Worm (Caenorhabditis elegans) whole organism, L3 larva: Measurements from ENCODE around the gene lys-1.

ENCODE experiments used
- R02D3.7 ChIP-seq: fragments of 150-350 bp; optimal IDR thresholded peaks from 2 replicates; lab custom pipeline; 2014; ENCODE audit warnings: missing biosample characterization, missing genetic modification characterization
- ZK546.5 ChIP-seq: sonication (generic microtip); optimal IDR thresholded peaks from 2 replicates; lab custom pipeline; 2017; ENCODE audit warnings: missing biosample characterization, missing genetic modification characterization
- aly-2 ChIP-seq: fragments of 150-350 bp; optimal IDR thresholded peaks from 2 replicates; lab custom pipeline; 2014; ENCODE audit warnings: missing biosample characterization, missing genetic modification characterization
- ceh-16 ChIP-seq: sonication (generic microtip); optimal IDR thresholded peaks from 2 replicates; lab custom pipeline; 2017; ENCODE audit warnings: missing biosample characterization, missing genetic modification characterization
- ceh-28 ChIP-seq: fragments of 150-350 bp; optimal IDR thresholded peaks from 2 replicates; lab custom pipeline; 2014; ENCODE audit warnings: missing biosample characterization, missing genetic modification reagents, missing genetic modification characterization
- ceh-82 ChIP-seq: fragments of 150-350 bp; optimal IDR thresholded peaks from 2 replicates; lab custom pipeline; 2014; ENCODE audit warnings: missing biosample characterization, missing genetic modification characterization
- ceh-9 ChIP-seq: sonication (generic microtip); optimal IDR thresholded peaks from 2 replicates; lab custom pipeline; 2018; ENCODE audit warnings: missing biosample characterization, missing genetic modification characterization
- daf-12 ChIP-seq: fragments of 150-350 bp; optimal IDR thresholded peaks from 2 replicates; lab custom pipeline; 2014; ENCODE audit warnings: missing biosample characterization, missing genetic modification reagents, missing genetic modification characterization
- egl-27 ChIP-seq: sonication (generic microtip); optimal IDR thresholded peaks from 4 replicates; lab custom pipeline; 2017; ENCODE audit warnings: missing biosample characterization, missing genetic modification reagents, missing genetic modification characterization
- egl-5 ChIP-seq: fragments of 150-350 bp; optimal IDR thresholded peaks from 2 replicates; lab custom pipeline; 2017; ENCODE audit warnings: missing biosample characterization, missing genetic modification reagents, missing genetic modification characterization, inconsistent platforms
- elt-1 ChIP-seq: fragments of 150-350 bp; optimal IDR thresholded peaks from 2 replicates; lab custom pipeline; 2014; ENCODE audit warnings: missing biosample characterization, missing genetic modification characterization
- elt-2 ChIP-seq: sonication (generic microtip); optimal IDR thresholded peaks from 2 replicates; lab custom pipeline; 2016; ENCODE audit warnings: missing genetic modification reagents, mild to moderate bottlenecking, missing genetic modification characterization, missing compliant biosample characterization
- elt-3 ChIP-seq, 3 experiments: fragments of 150-350 bp in 1 of 3; sonication (generic microtip) in 2 of 3; optimal IDR thresholded peaks; 2 replicates in 2 of 3; 4 replicates in 1 of 3; lab custom pipeline; 2014 to 2017; ENCODE audit warnings: missing biosample characterization in 3 of 3, missing genetic modification characterization in 3 of 3
- eor-1 ChIP-seq, 2 experiments: fragments of 150-350 bp; optimal IDR thresholded peaks; 2 replicates each; lab custom pipeline; 2014 to 2018; ENCODE audit warnings: missing biosample characterization in 2 of 2, missing genetic modification characterization in 2 of 2
- fkh-10 ChIP-seq: sonication (generic microtip); optimal IDR thresholded peaks from 2 replicates; lab custom pipeline; 2017; ENCODE audit warnings: missing biosample characterization, missing genetic modification reagents, missing genetic modification characterization
- fkh-2 ChIP-seq: fragments of 150-350 bp; optimal IDR thresholded peaks from 2 replicates; lab custom pipeline; 2014; ENCODE audit warnings: missing biosample characterization, missing genetic modification reagents, missing genetic modification characterization
- fos-1 ChIP-seq: fragments of 150-350 bp; optimal IDR thresholded peaks from 2 replicates; lab custom pipeline; 2014; ENCODE audit warnings: missing biosample characterization, missing genetic modification characterization
- hmg-11 ChIP-seq: sonication (generic microtip); optimal IDR thresholded peaks from 2 replicates; lab custom pipeline; 2016; ENCODE audit warnings: missing genetic modification characterization, missing compliant biosample characterization
- jun-1 ChIP-seq: fragments of 150-350 bp; optimal IDR thresholded peaks from 2 replicates; lab custom pipeline; 2014; ENCODE audit warnings: missing biosample characterization, missing genetic modification reagents, missing genetic modification characterization
- lin-15B ChIP-seq: fragments of 150-350 bp; optimal IDR thresholded peaks from 2 replicates; lab custom pipeline; 2014; ENCODE audit warnings: missing biosample characterization, missing genetic modification characterization
- lin-39 ChIP-seq: fragments of 150-350 bp; optimal IDR thresholded peaks from 2 replicates; lab custom pipeline; 2018; ENCODE audit warnings: missing biosample characterization, missing genetic modification reagents, missing genetic modification characterization
- lsy-12 ChIP-seq: sonication (generic microtip); optimal IDR thresholded peaks from 2 replicates; lab custom pipeline; 2016; ENCODE audit warnings: mild to moderate bottlenecking, missing genetic modification characterization, missing compliant biosample characterization
- mdl-1 ChIP-seq: fragments of 150-350 bp; optimal IDR thresholded peaks from 2 replicates; lab custom pipeline; 2014; ENCODE audit warnings: missing biosample characterization, missing genetic modification characterization
- nfya-1 ChIP-seq: sonication (generic microtip); optimal IDR thresholded peaks from 2 replicates; lab custom pipeline; 2017; ENCODE audit warnings: missing genetic modification characterization, mild to moderate bottlenecking, missing compliant biosample characterization, antibody characterized with exemption, moderate library complexity; ENCODE audit not compliant: insufficient read depth
- nhr-11 ChIP-seq: fragments of 150-350 bp; optimal IDR thresholded peaks from 2 replicates; lab custom pipeline; 2014; ENCODE audit warnings: missing biosample characterization, missing genetic modification characterization
- nhr-12 ChIP-seq: fragments of 150-350 bp; optimal IDR thresholded peaks from 2 replicates; lab custom pipeline; 2014; ENCODE audit warnings: missing biosample characterization, missing genetic modification characterization
- nhr-28 ChIP-seq: fragments of 150-350 bp; optimal IDR thresholded peaks from 2 replicates; lab custom pipeline; 2014; ENCODE audit warnings: missing biosample characterization, missing genetic modification characterization
- nhr-43 ChIP-seq: sonication (generic microtip); optimal IDR thresholded peaks from 2 replicates; lab custom pipeline; 2016; ENCODE audit warnings: mild to moderate bottlenecking, missing genetic modification characterization, missing compliant biosample characterization; ENCODE audit not compliant: poor library complexity, severe bottlenecking
- nhr-67 ChIP-seq: fragments of 150-350 bp; optimal IDR thresholded peaks from 2 replicates; lab custom pipeline; 2014; ENCODE audit warnings: missing biosample characterization, missing genetic modification characterization
- nhr-76 ChIP-seq: fragments of 150-350 bp; sonication (generic microtip); optimal IDR thresholded peaks from 5 replicates; lab custom pipeline; 2014; ENCODE audit warnings: missing biosample characterization, missing genetic modification characterization
- nhr-77 ChIP-seq: fragments of 150-350 bp; optimal IDR thresholded peaks from 2 replicates; lab custom pipeline; 2014; ENCODE audit warnings: missing biosample characterization, missing genetic modification characterization
- pha-4 ChIP-seq: fragments of 150-350 bp; optimal IDR thresholded peaks from 2 replicates; lab custom pipeline; 2014; ENCODE audit warnings: missing biosample characterization, missing genetic modification reagents, missing genetic modification characterization
- pqm-1 ChIP-seq: fragments of 150-350 bp; optimal IDR thresholded peaks from 2 replicates; lab custom pipeline; 2017; ENCODE audit warnings: missing biosample characterization, missing genetic modification characterization, inconsistent platforms
- skn-1 ChIP-seq: fragments of 150-350 bp; optimal IDR thresholded peaks from 2 replicates; lab custom pipeline; 2014; ENCODE audit warnings: missing biosample characterization, missing genetic modification characterization
- snpc-4 ChIP-seq: fragments of 150-350 bp; optimal IDR thresholded peaks from 2 replicates; lab custom pipeline; 2014; ENCODE audit warnings: missing biosample characterization, missing genetic modification characterization
- tbx-2 ChIP-seq: sonication (generic microtip); optimal IDR thresholded peaks from 2 replicates; lab custom pipeline; 2016; ENCODE audit warnings: mild to moderate bottlenecking, missing genetic modification characterization, missing compliant biosample characterization
- unc-39 ChIP-seq: sonication (generic microtip); optimal IDR thresholded peaks from 4 replicates; lab custom pipeline; 2017; ENCODE audit warnings: missing biosample characterization, missing genetic modification characterization
- unc-62 ChIP-seq: fragments of 150-350 bp; sonication (generic microtip); optimal IDR thresholded peaks from 4 replicates; lab custom pipeline; 2014; ENCODE audit warnings: missing biosample characterization, missing genetic modification reagents, missing genetic modification characterization
- zag-1 ChIP-seq: fragments of 150-350 bp; optimal IDR thresholded peaks from 2 replicates; lab custom pipeline; 2014; ENCODE audit warnings: missing biosample characterization, missing genetic modification characterization
- ztf-4 ChIP-seq: fragments of 150-350 bp; optimal IDR thresholded peaks from 2 replicates; lab custom pipeline; 2014; ENCODE audit warnings: missing biosample characterization, missing genetic modification characterization

Gene lys-1

ce11 chrV:10244018-10244720 is 33.5 kb upstream of the lys-1 start:
- peak; percentile 68 for TF ChIP-seq elt-2
- peak; percentile 2 for TF ChIP-seq pqm-1 (tag; lab: Kevin White, UChicago)
- no peak for TF ChIP-seq ztf-4 (tag; lab: Kevin White, UChicago)
- TF ChIP-seq lsy-12 (tag; lab: Kevin White, UChicago): no peak
- no peak for TF ChIP-seq nhr-11 (tag; lab: Kevin White, UChicago)
- TF ChIP-seq mdl-1 (tag; lab: Kevin White, UChicago): no peak

ce11 chrV:10245615-10246014 is 32.1 kb upstream of the lys-1 start:
- TF ChIP-seq pqm-1 (tag; lab: Kevin White, UChicago): peak; percentile 30
- no peak for TF ChIP-seq lin-39
- TF ChIP-seq elt-2: peak; percentile 38
- TF ChIP-seq pha-4 (tag; lab: Kevin White, UChicago): peak; percentile 90
- no peak for TF ChIP-seq fkh-10 (GFP tag; lab: Kevin White, UChicago)
- TF ChIP-seq, all 47 proteins: peak for 3

ce11 chrV:10246443-10246885 is 31.2 kb upstream of the lys-1 start:
- TF ChIP-seq elt-3 (tag; optimal IDR thresholded peaks at IDR 0.05; lab: Kevin White, UChicago) (no peak), nfya-1 (peak; percentile 66), ceh-16 (tag; lab: Kevin White, UChicago) (no peak), nhr-76 (tag; lab: Kevin White, UChicago) (no peak), zag-1 (tag; lab: Kevin White, UChicago) (no peak), R02D3.7 (tag; lab: Kevin White, UChicago) (no peak), ceh-28 (no peak), egl-5 (tag; lab: Kevin White, UChicago) (peak; percentile 62), mdl-1 (tag; lab: Kevin White, UChicago) (peak; percentile 89), fkh-10 (GFP tag; lab: Kevin White, UChicago) (peak; percentile 57), daf-12 (tag; lab: Kevin White, UChicago) (no peak), unc-62 (GFP tag; lab: Kevin White, UChicago) (no peak), lsy-12 (tag; lab: Kevin White, UChicago) (no peak), tbx-2 (tag; lab: Kevin White, UChicago) (no peak), lin-39 (peak; percentile 94), elt-1 (tag; lab: Kevin White, UChicago) (no peak), nhr-28 (tag; lab: Kevin White, UChicago) (no peak), nhr-12 (tag; lab: Kevin White, UChicago) (no peak), aly-2 (tag; lab: Kevin White, UChicago) (no peak), unc-39 (tag; lab: Kevin White, UChicago) (no peak), snpc-4 (peak; percentile 18), fos-1 (tag; lab: Kevin White, UChicago) (no peak), nhr-77 (tag; lab: Kevin White, UChicago) (no peak), ZK546.5 (no peak), eor-1 (tag; optimal IDR thresholded peaks at IDR 0.05; lab: Kevin White, UChicago) (no peak), ceh-82 (tag; lab: Kevin White, UChicago) (no peak), hmg-11 (no peak), jun-1 (no peak), ceh-9 (tag; lab: Kevin White, UChicago) (no peak), skn-1 (tag; lab: Kevin White, UChicago) (no peak), egl-27 (no peak), lin-15B (tag; lab: Kevin White, UChicago) (peak; percentile 34), pha-4 (tag; lab: Kevin White, UChicago) (peak; percentile 79)

- peak; percentile 38 for TF ChIP-seq hmg-11
- peak; percentile 19 for TF ChIP-seq elt-2
- TF ChIP-seq lsy-12 (tag; lab: Kevin White, UChicago): no peak
- no peak for TF ChIP-seq tbx-2 (tag; lab: Kevin White, UChicago)
- TF ChIP-seq egl-27: no peak
- no peak for TF ChIP-seq nhr-76 (tag; lab: Kevin White, UChicago)
- peak; percentile 67 for TF ChIP-seq pha-4 (tag; lab: Kevin White, UChicago)
- TF ChIP-seq fkh-10 (GFP tag; lab: Kevin White, UChicago): no peak
- peak; percentile 13 for TF ChIP-seq lin-39
- TF ChIP-seq eor-1 (tag; optimal IDR thresholded peaks at IDR 0.05; lab: Kevin White, UChicago): no peak
- no peak for TF ChIP-seq nhr-11 (tag; lab: Kevin White, UChicago)
- TF ChIP-seq nhr-67 (tag; lab: Kevin White, UChicago): no peak
- TF ChIP-seq fos-1 (tag; lab: Kevin White, UChicago): no peak
- TF ChIP-seq fkh-2 (tag; lab: Kevin White, UChicago): no peak
- TF ChIP-seq ceh-9 (tag; lab: Kevin White, UChicago): no peak
- no peak for TF ChIP-seq nhr-43 (tag; lab: Kevin White, UChicago)
- TF ChIP-seq snpc-4: peak; percentile 10
- no peak for TF ChIP-seq skn-1 (tag; lab: Kevin White, UChicago)
- peak; percentile 41 for TF ChIP-seq nfya-1
- TF ChIP-seq, all 47 proteins: peak for 6
Measured at ce11 chrV:10246967-10247366, 30.7 kb upstream of the lys-1 start.
